Fruit fly (Drosophila melanogaster) whole organism, embryonic: ENCODE data around the gene CheB38c.

ENCODE experiments used
- Bgb ChIP-seq: fragments of 200-800 bp; sonication (Bioruptor generic); IDR thresholded peaks from 2 replicates; pipeline ENCODE4 v1.3.6; 2022; ENCODE audit warnings: missing biosample characterization, missing genetic modification characterization; ENCODE audit not compliant: partially characterized antibody
- CG10274 ChIP-seq: fragments of 200-800 bp; sonication (Bioruptor generic); optimal IDR thresholded peaks from 3 replicates; lab custom pipeline; 2017; ENCODE audit warnings: missing biosample characterization, mild to moderate bottlenecking, missing genetic modification characterization
- CG10366 ChIP-seq: fragments of 200-800 bp; sonication (Bioruptor generic); IDR thresholded peaks from 2 replicates; pipeline ENCODE4 v1.3.6; 2022; ENCODE audit warnings: missing biosample characterization, missing genetic modification characterization
- CG10543 ChIP-seq: fragments of 200-800 bp; sonication (Bioruptor generic); optimal IDR thresholded peaks from 3 replicates; lab custom pipeline; 2017; ENCODE audit warnings: missing biosample characterization, mild to moderate bottlenecking, missing genetic modification characterization, moderate library complexity
- CG11398 ChIP-seq: fragments of 200-800 bp; sonication (Bioruptor generic); optimal IDR thresholded peaks from 2 replicates; lab custom pipeline; 2016; ENCODE audit warnings: missing biosample characterization, missing genetic modification characterization
- CG12236 ChIP-seq: fragments of 200-800 bp; sonication (Bioruptor generic); optimal IDR thresholded peaks from 2 replicates; lab custom pipeline; 2016; ENCODE audit warnings: missing biosample characterization, missing genetic modification characterization
- CG12299 ChIP-seq: fragments of 200-800 bp; sonication (Bioruptor generic); optimal IDR thresholded peaks from 2 replicates; lab custom pipeline; 2018; ENCODE audit warnings: missing biosample characterization, mild to moderate bottlenecking, missing genetic modification characterization
- CG13624 ChIP-seq: fragments of 200-800 bp; sonication (Bioruptor generic); optimal IDR thresholded peaks from 2 replicates; lab custom pipeline; 2016; ENCODE audit warnings: missing biosample characterization, missing genetic modification characterization
- CG14014 ChIP-seq: fragments of 200-800 bp; sonication (Bioruptor generic); IDR thresholded peaks from 2 replicates; pipeline ENCODE4 v1.3.6; 2022; ENCODE audit warnings: missing biosample characterization, missing genetic modification characterization
- CG14667 ChIP-seq: fragments of 200-800 bp; sonication (Bioruptor generic); IDR thresholded peaks from 2 replicates; pipeline ENCODE4 v1.3.6; 2022; ENCODE audit warnings: missing biosample characterization, missing genetic modification characterization
- CG14860 ChIP-seq: fragments of 200-800 bp; sonication (Bioruptor generic); IDR thresholded peaks from 3 replicates; pipeline ENCODE4 v1.3.6; 2022; ENCODE audit warnings: missing biosample characterization, missing genetic modification characterization; ENCODE audit not compliant: partially characterized antibody
- CG15011 ChIP-seq: fragments of 200-800 bp; sonication (Bioruptor generic); optimal IDR thresholded peaks from 3 replicates; lab custom pipeline; 2018; ENCODE audit warnings: missing biosample characterization, mild to moderate bottlenecking, missing genetic modification characterization
- CG15514 ChIP-seq: fragments of 200-800 bp; sonication (Bioruptor generic); optimal IDR thresholded peaks from 3 replicates; lab custom pipeline; 2017; ENCODE audit warnings: missing biosample characterization, missing genetic modification characterization, mild to moderate bottlenecking, moderate library complexity, missing genetic modification reagents
- CG17328 ChIP-seq: fragments of 200-800 bp; sonication (Bioruptor generic); IDR thresholded peaks from 2 replicates; pipeline ENCODE4 v1.3.6; 2022; ENCODE audit warnings: missing biosample characterization, missing genetic modification characterization
- CG2129 ChIP-seq: fragments of 200-800 bp; sonication (Bioruptor generic); IDR thresholded peaks from 2 replicates; pipeline ENCODE4 v1.3.6; 2022; ENCODE audit warnings: missing biosample characterization, missing genetic modification characterization; ENCODE audit not compliant: partially characterized antibody
- CG30020 ChIP-seq: fragments of 200-800 bp; optimal IDR thresholded peaks from 2 replicates; lab custom pipeline; 2019; ENCODE audit warnings: missing biosample characterization, mild to moderate bottlenecking, missing genetic modification characterization, moderate library complexity
- CG3726 ChIP-seq: fragments of 200-800 bp; sonication (Bioruptor generic); IDR thresholded peaks from 3 replicates; pipeline ENCODE4, ENCODE4 v1.3.6; 2022; ENCODE audit warnings: missing biosample characterization, missing genetic modification characterization
- CG6175 ChIP-seq: fragments of 200-800 bp; sonication (Bioruptor generic); IDR thresholded peaks from 3 replicates; pipeline ENCODE4 v1.3.6; 2022; ENCODE audit warnings: missing biosample characterization, missing genetic modification characterization
- CG6272 ChIP-seq: fragments of 200-800 bp; sonication (Bioruptor generic); IDR thresholded peaks from 2 replicates; pipeline ENCODE4 v1.3.6; 2022; ENCODE audit warnings: missing biosample characterization, missing genetic modification characterization
- CG6654 ChIP-seq: fragments of 200-800 bp; sonication (Bioruptor generic); optimal IDR thresholded peaks from 2 replicates; lab custom pipeline; 2017; ENCODE audit warnings: missing biosample characterization, mild to moderate bottlenecking, missing genetic modification characterization
- CG6791 ChIP-seq: fragments of 200-800 bp; sonication (Bioruptor generic); IDR thresholded peaks from 3 replicates; pipeline ENCODE4 v1.3.6; 2022; ENCODE audit warnings: missing biosample characterization, missing genetic modification characterization; ENCODE audit not compliant: partially characterized antibody
- CG8359 ChIP-seq: fragments of 200-800 bp; sonication (Bioruptor generic); optimal IDR thresholded peaks from 2 replicates; lab custom pipeline; 2017; ENCODE audit warnings: missing biosample characterization, mild to moderate bottlenecking, missing genetic modification characterization, borderline replicate concordance
- CG8478 ChIP-seq: fragments of >200 bp; optimal IDR thresholded peaks from 2 replicates; lab custom pipeline; 2018
- CG9609 ChIP-seq: fragments of 200-800 bp; sonication (Bioruptor generic); optimal IDR thresholded peaks from 3 replicates; lab custom pipeline; 2016; ENCODE audit warnings: missing biosample characterization, missing genetic modification characterization
- CG9932 ChIP-seq: fragments of 200-800 bp; sonication (Bioruptor generic); IDR thresholded peaks from 2 replicates; pipeline ENCODE4 v1.3.6; 2022; ENCODE audit warnings: missing biosample characterization, missing genetic modification characterization
- Chrac-16 ChIP-seq: fragments of 200-800 bp; sonication (Bioruptor generic); optimal IDR thresholded peaks from 3 replicates; lab custom pipeline; 2016; ENCODE audit warnings: missing biosample characterization, missing genetic modification characterization
- Dek ChIP-seq: fragments of 200-800 bp; sonication (Bioruptor generic); optimal IDR thresholded peaks from 3 replicates; lab custom pipeline; 2019; ENCODE audit warnings: missing biosample characterization, mild to moderate bottlenecking, missing genetic modification characterization, moderate library complexity
- Eip74EF ChIP-seq, 2 experiments: fragments of 200-800 bp in 1 of 2; fragments of >200 bp in 1 of 2; sonication (Bioruptor generic) in 1 of 2; optimal IDR thresholded peaks; 2 replicates each; lab custom pipeline; 2017 to 2019; ENCODE audit warnings: missing biosample characterization in 2 of 2, missing genetic modification characterization in 2 of 2, mild to moderate bottlenecking in 1 of 2, moderate library complexity in 1 of 2
- Gug ChIP-seq: fragments of 200-800 bp; sonication (Bioruptor generic); IDR thresholded peaks from 4 replicates; pipeline ENCODE4 v1.3.6; 2022; ENCODE audit warnings: missing biosample characterization, missing genetic modification characterization
- HLHmδ ChIP-seq: fragments of 200-800 bp; sonication (Bioruptor generic); optimal IDR thresholded peaks from 2 replicates; lab custom pipeline; 2018; ENCODE audit warnings: missing biosample characterization, mild to moderate bottlenecking, missing genetic modification characterization, moderate library complexity
- Hand ChIP-seq: fragments of 200-800 bp; sonication (Bioruptor generic); optimal IDR thresholded peaks from 2 replicates; lab custom pipeline; 2017; ENCODE audit warnings: mild to moderate bottlenecking, missing biosample characterization, missing genetic modification reagents, missing genetic modification characterization
- Hey ChIP-seq: fragments of 200-800 bp; sonication (Bioruptor generic); optimal IDR thresholded peaks from 3 replicates; lab custom pipeline; 2018; ENCODE audit warnings: missing biosample characterization, mild to moderate bottlenecking, missing genetic modification characterization
- Lpt ChIP-seq: fragments of >200 bp; optimal IDR thresholded peaks from 2 replicates; lab custom pipeline; 2018; ENCODE audit warnings: missing biosample characterization, missing genetic modification characterization
- Nf-YA ChIP-seq: fragments of 200-800 bp; sonication (Bioruptor generic); IDR thresholded peaks from 2 replicates; pipeline ENCODE4 v1.3.6; 2022; ENCODE audit warnings: missing biosample characterization, missing genetic modification characterization
- Nf-YB ChIP-seq: fragments of 200-800 bp; sonication (Bioruptor generic); optimal IDR thresholded peaks from 3 replicates; lab custom pipeline; 2019; ENCODE audit warnings: missing biosample characterization, mild to moderate bottlenecking, missing genetic modification characterization, moderate library complexity
- Nf-YC ChIP-seq: fragments of 200-800 bp; optimal IDR thresholded peaks from 3 replicates; lab custom pipeline; 2019; ENCODE audit warnings: missing biosample characterization, mild to moderate bottlenecking, missing genetic modification characterization, moderate library complexity
- NfI ChIP-seq: fragments of 200-800 bp; sonication (Bioruptor generic); optimal IDR thresholded peaks from 3 replicates; lab custom pipeline; 2018; ENCODE audit warnings: missing biosample characterization, mild to moderate bottlenecking, missing genetic modification characterization, moderate library complexity
- Oaz ChIP-seq: fragments of 200-800 bp; sonication (Bioruptor generic); IDR thresholded peaks from 2 replicates; pipeline ENCODE4 v1.3.6; 2022; ENCODE audit warnings: missing biosample characterization, missing genetic modification characterization
- Taf1 ChIP-seq: fragments of 200-800 bp; sonication (Bioruptor generic); IDR thresholded peaks from 2 replicates; pipeline ENCODE4 v1.3.6; 2022; ENCODE audit warnings: missing biosample characterization, missing genetic modification characterization
- ase ChIP-seq: fragments of 200-800 bp; sonication (Bioruptor generic); IDR thresholded peaks from 3 replicates; pipeline ENCODE4 v1.3.6; 2022; ENCODE audit warnings: missing biosample characterization, missing genetic modification characterization
- chn ChIP-seq: fragments of 200-800 bp; sonication (Bioruptor generic); optimal IDR thresholded peaks from 2 replicates; lab custom pipeline; 2016; ENCODE audit warnings: missing biosample characterization, missing genetic modification characterization
- croc ChIP-seq: fragments of 200-800 bp; sonication (Bioruptor generic); conservative IDR thresholded peaks from 3 replicates; pipeline ENCODE4 v1.3.6; 2022; ENCODE audit warnings: missing biosample characterization, missing genetic modification characterization
- dimm ChIP-seq: fragments of 200-800 bp; sonication (Bioruptor generic); IDR thresholded peaks from 2 replicates; pipeline ENCODE4 v1.3.6; 2022; ENCODE audit warnings: missing biosample characterization, missing genetic modification characterization
- en ChIP-seq: fragments of 200-800 bp; sonication (Bioruptor generic); optimal IDR thresholded peaks from 2 replicates; lab custom pipeline; 2016; ENCODE audit warnings: missing biosample characterization, missing genetic modification characterization
- fd102C ChIP-seq: fragments of 200-800 bp; sonication (Bioruptor generic); optimal IDR thresholded peaks from 2 replicates; lab custom pipeline; 2018; ENCODE audit warnings: missing biosample characterization, mild to moderate bottlenecking, missing genetic modification characterization, moderate library complexity
- gcm ChIP-seq: fragments of 200-800 bp; sonication (Bioruptor generic); optimal IDR thresholded peaks from 2 replicates; lab custom pipeline; 2019; ENCODE audit warnings: missing biosample characterization, mild to moderate bottlenecking, missing genetic modification characterization, moderate library complexity
- h ChIP-seq: fragments of >200 bp; optimal IDR thresholded peaks from 2 replicates; lab custom pipeline; 2017
- pb ChIP-seq: fragments of 200-800 bp; sonication (Bioruptor generic); optimal IDR thresholded peaks from 3 replicates; lab custom pipeline; 2016; ENCODE audit warnings: missing biosample characterization, missing genetic modification characterization
- prd ChIP-seq, 3 experiments: fragments of >200 bp in 2 of 3; fragments of 200-800 bp in 1 of 3; sonication (Bioruptor generic) in 1 of 3; optimal IDR thresholded peaks in 2 of 3; IDR thresholded peaks in 1 of 3; 2 replicates in 2 of 3; 3 replicates in 1 of 3; pipeline versions ENCODE4 v1.3.6 to Lab custom; 2017 to 2022; ENCODE audit warnings: missing biosample characterization in 1 of 3, missing genetic modification characterization in 1 of 3
- seq ChIP-seq: fragments of 200-800 bp; sonication (Bioruptor generic); IDR thresholded peaks from 2 replicates; pipeline ENCODE4 v1.3.6; 2022; ENCODE audit warnings: missing biosample characterization, missing genetic modification characterization
- toy ChIP-seq: fragments of 200-800 bp; sonication (Bioruptor generic); IDR thresholded peaks from 2 replicates; pipeline ENCODE4 v1.3.6; 2022; ENCODE audit warnings: missing biosample characterization, missing genetic modification characterization

The CheB38c gene

DNA sequence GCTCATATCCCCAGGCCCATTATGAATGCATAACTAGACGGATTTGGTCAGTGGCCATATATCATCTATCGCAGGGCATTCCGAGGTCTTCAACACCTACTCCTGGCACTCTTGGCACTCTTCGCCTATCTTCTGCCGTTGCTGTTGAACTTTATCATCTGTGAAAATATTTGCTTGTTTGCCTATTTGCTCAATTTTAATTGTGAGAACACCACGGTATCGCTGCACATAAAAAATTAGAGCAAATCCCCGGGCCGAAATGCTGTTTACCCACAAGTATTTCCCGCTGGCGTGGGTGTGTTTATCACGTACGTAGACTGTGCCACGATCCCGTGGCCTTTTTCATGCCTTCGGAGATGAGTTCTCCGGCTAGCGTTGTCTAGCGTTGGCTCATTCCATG is 39.9 kb downstream of the CheB38c start (continued):
- peak; percentile 59 for TF ChIP-seq CG17328 (GFP tag; lab: Robert Waterston, UW)
- TF ChIP-seq CG14860 (GFP tag; lab: Robert Waterston, UW) = no peak
- no peak for TF ChIP-seq CG14667
- no peak for TF ChIP-seq Chrac-16 (GFP tag; lab: Kevin White, UChicago)
- TF ChIP-seq CG6175 = no peak
- TF ChIP-seq Nf-YB = peak; percentile 51
- TF ChIP-seq CG13624 (GFP tag; lab: Kevin White, UChicago) = peak; percentile 27
- 0 out of 3 replicates have a peak, but pooled peaks have one; percentile 12 for TF ChIP-seq ase
- TF ChIP-seq Gug (GFP tag; lab: Robert Waterston, UW) = no peak
- TF ChIP-seq CG8478 = no peak
- TF ChIP-seq CG8359 (GFP tag; lab: Kevin White, UChicago) = peak; percentile 59
- peak; percentile 75 for TF ChIP-seq CG11398
- TF ChIP-seq CG6272 (GFP tag; lab: Robert Waterston, UW) = no peak
- peak; percentile 81 for TF ChIP-seq CG10543 (GFP tag; lab: Kevin White, UChicago)
- TF ChIP-seq CG30020 (tag; lab: Kevin White, UChicago) = no peak
- no peak for TF ChIP-seq Taf1 (GFP tag; lab: Robert Waterston, UW)
- peak; percentile 24 for TF ChIP-seq pb (GFP tag; lab: Kevin White, UChicago)
- TF ChIP-seq NfI (GFP tag; lab: Kevin White, UChicago) = peak; percentile 35
- peak; percentile 77 for TF ChIP-seq CG10274
- peak; percentile 53 for TF ChIP-seq Hey (tag; lab: Kevin White, UChicago)
- TF ChIP-seq CG2129 (GFP tag; lab: Robert Waterston, UW) = no peak
- TF ChIP-seq CG6791 (GFP tag; lab: Robert Waterston, UW) = no peak
- no peak for TF ChIP-seq h
- TF ChIP-seq Oaz (GFP tag; lab: Robert Waterston, UW) = no peak
- peak; percentile 59; the same call in 1 of the 3 replicates for TF ChIP-seq CG3726 (GFP tag; lab: Robert Waterston, UW)
- peak; percentile 64 for TF ChIP-seq HLHmδ (GFP tag; lab: Kevin White, UChicago)
- TF ChIP-seq Nf-YC (tag; lab: Kevin White, UChicago) = peak; percentile 20
- no peak for TF ChIP-seq croc (GFP tag; lab: Robert Waterston, UW)
- peak; percentile 48 for TF ChIP-seq CG9609 (GFP tag; lab: Kevin White, UChicago)
- no peak for TF ChIP-seq CG9932 (GFP tag; lab: Robert Waterston, UW)
- TF ChIP-seq gcm (GFP tag; lab: Kevin White, UChicago) = peak; percentile 33
- peak; percentile 62; the same call in 1 of the 2 replicates for TF ChIP-seq CG14014
- TF ChIP-seq prd (optimal IDR thresholded peaks at IDR 0.05; lab: Kevin White, UChicago) = no peak
- TF ChIP-seq prd (GFP tag; IDR thresholded peaks at IDR 0.05; lab: Robert Waterston, UW) = peak; percentile 66
- TF ChIP-seq CG6654 (GFP tag; lab: Kevin White, UChicago) = peak; percentile 54
- no peak for TF ChIP-seq dimm (GFP tag; lab: Robert Waterston, UW)
- peak; percentile 1 for TF ChIP-seq en
- peak; percentile 34; the same call in 1 of the 2 replicates for TF ChIP-seq CG10366 (GFP tag; lab: Robert Waterston, UW)
- TF ChIP-seq chn (GFP tag; lab: Kevin White, UChicago) = no peak
- TF ChIP-seq CG15011 (GFP tag; lab: Kevin White, UChicago) = peak; percentile 61
- peak; percentile 51 for TF ChIP-seq CG12236
- TF ChIP-seq seq = 0 out of 2 replicates have a peak, but pooled peaks have one; percentile 33
- TF ChIP-seq fd102C (GFP tag; lab: Kevin White, UChicago) = peak; percentile 95
- no peak for TF ChIP-seq Bgb (GFP tag; lab: Robert Waterston, UW)
- TF ChIP-seq CG12299 (tag; lab: Kevin White, UChicago) = peak; percentile 30
- TF ChIP-seq Eip74EF (GFP tag; optimal IDR thresholded peaks at IDR 0.05; lab: Kevin White, UChicago) = peak in 1 of 2 experiments; percentile 2
- no peak for TF ChIP-seq toy
- TF ChIP-seq Dek (tag; lab: Kevin White, UChicago) = peak; percentile 49
- peak; percentile 71 for TF ChIP-seq CG15514 (GFP tag; lab: Kevin White, UChicago)
- TF ChIP-seq Hand (GFP tag; lab: Kevin White, UChicago) = no peak
- TF ChIP-seq Nf-YA (GFP tag; lab: Robert Waterston, UW) = 0 out of 2 replicates have a peak, but pooled peaks have one; percentile 18
- no peak for TF ChIP-seq Lpt
